Worm (Caenorhabditis elegans) whole organism, late embryonic: ENCODE data around the gene F56D2.8.

Source experiments
- eyg-1 ChIP-seq: sonication (generic microtip); optimal IDR thresholded peaks from 2 replicates; lab custom pipeline; 2016; ENCODE audit warnings: missing genotype, missing genetic modification characterization, missing compliant biosample characterization
- tbx-2 ChIP-seq: sonication (generic microtip); optimal IDR thresholded peaks from 2 replicates; lab custom pipeline; 2016; ENCODE audit warnings: missing genetic modification characterization, missing compliant biosample characterization

ce11 chrIII:5591668-5592149 is 9.0 kb upstream of the F56D2.8 start, which contains the start of the genes ddx-15 and ucr-1:
- TF ChIP-seq tbx-2 = peak; percentile 10
- no peak for TF ChIP-seq eyg-1 (tag; lab: Kevin White, UChicago)
